Fruit fly (Drosophila melanogaster): ENCODE data around the gene AsnS.
A peak's percentile ranks its signal among the peaks of the same experiment; 100 is the strongest.

AsnS gene

DNA sequence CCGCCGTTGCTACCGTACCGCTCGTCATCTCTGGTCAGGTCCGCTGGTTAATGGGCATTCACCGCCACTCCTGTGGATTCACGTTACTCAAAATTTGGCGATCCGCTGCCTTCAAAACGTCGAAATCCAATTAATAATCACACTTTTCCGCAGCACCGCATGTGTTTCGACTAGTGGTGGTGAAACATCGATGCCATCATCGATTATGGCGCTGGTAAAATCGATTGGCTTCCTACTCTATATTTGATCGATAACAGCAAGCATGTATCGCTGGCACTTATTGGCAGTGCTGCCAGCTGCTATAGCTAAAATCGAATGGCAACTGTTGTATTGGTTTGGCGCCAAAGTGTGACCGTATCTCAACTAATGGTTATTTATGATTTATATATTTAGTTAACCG, 37.1 kb upstream of the AsnS start (continued):
- TF ChIP-seq Side (GFP tag; optimal IDR thresholded peaks at IDR 0.05) (peak; percentile 20), jing (GFP tag; optimal IDR thresholded peaks at IDR 0.05) (no peak), pfk (GFP tag; optimal IDR thresholded peaks at IDR 0.05) (no peak), CG6791 (GFP tag; IDR thresholded peaks at IDR 0.05; ENCODE audit: partially characterized antibody) (peak; percentile 98), Hr51 (GFP tag; optimal IDR thresholded peaks at IDR 0.05) (peak in 1 of 2 experiments; percentile 20), CG14667 (GFP tag; IDR thresholded peaks at IDR 0.05) (no peak), CG11504 (tag; optimal IDR thresholded peaks at IDR 0.05) (peak; percentile 81), chn (GFP tag; optimal IDR thresholded peaks at IDR 0.05) (peak; percentile 18), eyg (GFP tag; optimal IDR thresholded peaks at IDR 0.05) (no peak), mam (GFP tag; optimal IDR thresholded peaks at IDR 0.05) (no peak), odd (GFP tag; optimal IDR thresholded peaks at IDR 0.05) (no peak), CG15514 (GFP tag; optimal IDR thresholded peaks at IDR 0.05) (peak; percentile 75), Myb (GFP tag; optimal IDR thresholded peaks at IDR 0.05) (peak; percentile 79), ro (GFP tag; IDR thresholded peaks at IDR 0.05) (no peak), Bgb (GFP tag; IDR thresholded peaks at IDR 0.05; ENCODE audit: partially characterized antibody) (peak; percentile 96), CG5953 (GFP tag; IDR thresholded peaks at IDR 0.05) (no peak), CG8089 (GFP tag; optimal IDR thresholded peaks at IDR 0.05) (no peak), en (GFP tag; optimal IDR thresholded peaks at IDR 0.05) (no peak), salm (tag; optimal IDR thresholded peaks at IDR 0.05) (no peak), pita (GFP tag; optimal IDR thresholded peaks at IDR 0.05) (no peak), esg (GFP tag; conservative IDR thresholded peaks at IDR 0.05) (no peak), NFAT (GFP tag; IDR thresholded peaks at IDR 0.05) (peak; percentile 48; the same call in 1 of the 2 replicates), bsh (GFP tag; optimal IDR thresholded peaks at IDR 0.05) (no peak), Adf1 (GFP tag; IDR thresholded peaks at IDR 0.05) (peak; percentile 56; the same call in 1 of the 2 replicates), MESR4 (GFP tag; optimal IDR thresholded peaks at IDR 0.05) (peak; percentile 96), CG17612 (GFP tag; IDR thresholded peaks at IDR 0.05) (no peak), CG2678 (tag; optimal IDR thresholded peaks at IDR 0.05) (no peak), sima (GFP tag; optimal IDR thresholded peaks at IDR 0.05) (no peak), jigr1 (GFP tag; IDR thresholded peaks at IDR 0.05) (no peak), CG14050 (GFP tag; IDR thresholded peaks at IDR 0.05) (no peak), Meics (GFP tag; optimal IDR thresholded peaks at IDR 0.05) (no peak), Sox100B (GFP tag; optimal IDR thresholded peaks at IDR 0.05) (no peak), lbe (GFP tag; optimal IDR thresholded peaks at IDR 0.05) (no peak), gcm2 (GFP tag; optimal IDR thresholded peaks at IDR 0.05) (peak; percentile 5), ewg (GFP tag; optimal IDR thresholded peaks at IDR 0.05) (no peak), onecut (GFP tag; IDR thresholded peaks at IDR 0.05) (peak; percentile 61), Rfx (GFP tag; IDR thresholded peaks at IDR 0.05) (peak; percentile 58), Doc3 (GFP tag; IDR thresholded peaks at IDR 0.05; ENCODE audit: partially characterized antibody) (peak; percentile 80), sug (tag; optimal IDR thresholded peaks at IDR 0.05) (no peak), toy (GFP tag; IDR thresholded peaks at IDR 0.05) (no peak), CG18476 (GFP tag; optimal IDR thresholded peaks at IDR 0.05) (no peak), HmgD (GFP tag; optimal IDR thresholded peaks at IDR 0.05) (peak; percentile 66), Mad (GFP tag; optimal IDR thresholded peaks at IDR 0.05) (peak; percentile 24), CG11560 (tag; IDR thresholded peaks at IDR 0.05) (peak; percentile 81; the same call in 2 of the 3 replicates), tna (GFP tag; IDR thresholded peaks at IDR 0.05; ENCODE audit: partially characterized antibody) (peak; percentile 96), Hr39 (optimal IDR thresholded peaks at IDR 0.05) (no peak), Dip3 (GFP tag; optimal IDR thresholded peaks at IDR 0.05) (peak; percentile 17), CG15696 (tag; optimal IDR thresholded peaks at IDR 0.05) (no peak), CG2116 (GFP tag; optimal IDR thresholded peaks at IDR 0.05) (peak; percentile 97), CG1602 (GFP tag; optimal IDR thresholded peaks at IDR 0.05) (no peak), CG9797 (GFP tag; optimal IDR thresholded peaks at IDR 0.05) (peak; percentile 83), CG9932 (GFP tag; IDR thresholded peaks at IDR 0.05) (peak; percentile 47; the same call in 1 of the 2 replicates)
